Fruit fly (Drosophila melanogaster): ENCODE results near the gene alpha-Man-IIa.

Gene alpha-Man-IIa

dm6 chr3R:9448320-9448719, 36.0 kb downstream of the alpha-Man-IIa start (continued):
- peak; percentile 33; the same call in 1 of the 2 replicates for TF ChIP-seq CG14014 (GFP tag; IDR thresholded peaks at IDR 0.05)
- TF ChIP-seq Hr51 (GFP tag; optimal IDR thresholded peaks at IDR 0.05) = no peak
- TF ChIP-seq Dref (GFP tag; IDR thresholded peaks at IDR 0.05) = no peak
- no peak for TF ChIP-seq Pdp1 (GFP tag; optimal IDR thresholded peaks at IDR 0.05)
- TF ChIP-seq oc (tag; optimal IDR thresholded peaks at IDR 0.05) = no peak
- TF ChIP-seq H2.0 (GFP tag; IDR thresholded peaks at IDR 0.05) = no peak
- TF ChIP-seq CG34224 (GFP tag; IDR thresholded peaks at IDR 0.05; ENCODE audit: partially characterized antibody) = no peak
- no peak for TF ChIP-seq gt (GFP tag; IDR thresholded peaks at IDR 0.05)
- no peak for TF ChIP-seq zfh1 (GFP tag; IDR thresholded peaks at IDR 0.05)
- no peak for TF ChIP-seq br (optimal IDR thresholded peaks at IDR 0.05)
- no peak for TF ChIP-seq vnd (GFP tag; IDR thresholded peaks at IDR 0.05; ENCODE audit: partially characterized antibody)
- TF ChIP-seq CG10654 (GFP tag; optimal IDR thresholded peaks at IDR 0.05) = no peak
- TF ChIP-seq CG15479 (GFP tag; optimal IDR thresholded peaks at IDR 0.05) = no peak
- no peak for TF ChIP-seq CG18476 (GFP tag; optimal IDR thresholded peaks at IDR 0.05)
- TF ChIP-seq lov (optimal IDR thresholded peaks at IDR 0.05) = no peak
- no peak for TF ChIP-seq lov (GFP tag; IDR thresholded peaks at IDR 0.05)
- TF ChIP-seq CG6765 (GFP tag; optimal IDR thresholded peaks at IDR 0.05) = peak; percentile 22
- TF ChIP-seq CG34376 (GFP tag; optimal IDR thresholded peaks at IDR 0.05) = peak; percentile 28
- TF ChIP-seq CG9817 (tag; optimal IDR thresholded peaks at IDR 0.05) = no peak
- TF ChIP-seq sens (GFP tag) = no peak
- TF ChIP-seq TFAM (GFP tag; optimal IDR thresholded peaks at IDR 0.05) = no peak
- TF ChIP-seq dmrt11E (tag; optimal IDR thresholded peaks at IDR 0.05) = no peak
- TF ChIP-seq CG11247 (GFP tag; IDR thresholded peaks at IDR 0.05) = no peak
- peak; percentile 14 for TF ChIP-seq dmrt99B (tag; optimal IDR thresholded peaks at IDR 0.05)
- no peak for TF ChIP-seq ham (GFP tag; IDR thresholded peaks at IDR 0.05)
- TF ChIP-seq ERR (GFP tag; optimal IDR thresholded peaks at IDR 0.05) = no peak
- no peak for TF ChIP-seq CG16815 (GFP tag; optimal IDR thresholded peaks at IDR 0.05)
- no peak for TF ChIP-seq Xbp1 (GFP tag; optimal IDR thresholded peaks at IDR 0.05)
- peak; percentile 25 for TF ChIP-seq PHDP (tag; optimal IDR thresholded peaks at IDR 0.05)
- no peak for TF ChIP-seq CG7556 (GFP tag; optimal IDR thresholded peaks at IDR 0.05)
- TF ChIP-seq scrt (GFP tag; optimal IDR thresholded peaks at IDR 0.05) = no peak
- TF ChIP-seq Fer2 (tag; optimal IDR thresholded peaks at IDR 0.05) = no peak
- TF ChIP-seq sc (optimal IDR thresholded peaks at IDR 0.05) = no peak
- TF ChIP-seq sc (GFP tag; optimal IDR thresholded peaks at IDR 0.05) = no peak
- no peak for TF ChIP-seq CG17385 (GFP tag; optimal IDR thresholded peaks at IDR 0.05)
- peak; percentile 5 for TF ChIP-seq CG12299 (tag; optimal IDR thresholded peaks at IDR 0.05)
- TF ChIP-seq D (optimal IDR thresholded peaks at IDR 0.05) = no peak
- TF ChIP-seq D (GFP tag; optimal IDR thresholded peaks at IDR 0.05) = no peak
- 0 out of 2 replicates have a peak, but pooled peaks have one; percentile 15 for TF ChIP-seq Awh (GFP tag; IDR thresholded peaks at IDR 0.05)
- peak; percentile 58 for TF ChIP-seq Med (GFP tag)
- TF ChIP-seq CG6813 (GFP tag; optimal IDR thresholded peaks at IDR 0.05) = peak; percentile 30
- no peak for TF ChIP-seq CG1647 (GFP tag; optimal IDR thresholded peaks at IDR 0.05)
- no peak for TF ChIP-seq MBD-R2 (GFP tag; IDR thresholded peaks at IDR 0.05)
- peak; percentile 11 for TF ChIP-seq CG4328 (GFP tag; optimal IDR thresholded peaks at IDR 0.05)
- TF ChIP-seq otp (GFP tag; IDR thresholded peaks at IDR 0.05) = no peak
- no peak for TF ChIP-seq onecut (GFP tag; IDR thresholded peaks at IDR 0.05)
- peak; percentile 21 for TF ChIP-seq CrebB (tag; optimal IDR thresholded peaks at IDR 0.05)
- peak; percentile 7 for TF ChIP-seq CG12659 (GFP tag; optimal IDR thresholded peaks at IDR 0.05)
- 0 out of 2 replicates have a peak, but pooled peaks have one; percentile 6 for TF ChIP-seq seq (GFP tag; IDR thresholded peaks at IDR 0.05)
- no peak for TF ChIP-seq CG14667 (GFP tag; IDR thresholded peaks at IDR 0.05)
- no peak for TF ChIP-seq CG8944 (GFP tag; optimal IDR thresholded peaks at IDR 0.05)
- TF ChIP-seq Nf-YC (tag; optimal IDR thresholded peaks at IDR 0.05) = peak; percentile 13
- TF ChIP-seq peb (GFP tag; IDR thresholded peaks at IDR 0.05) = no peak
